Worm (Caenorhabditis elegans): ENCODE measurements around the gene F44A2.5.

DNA sequence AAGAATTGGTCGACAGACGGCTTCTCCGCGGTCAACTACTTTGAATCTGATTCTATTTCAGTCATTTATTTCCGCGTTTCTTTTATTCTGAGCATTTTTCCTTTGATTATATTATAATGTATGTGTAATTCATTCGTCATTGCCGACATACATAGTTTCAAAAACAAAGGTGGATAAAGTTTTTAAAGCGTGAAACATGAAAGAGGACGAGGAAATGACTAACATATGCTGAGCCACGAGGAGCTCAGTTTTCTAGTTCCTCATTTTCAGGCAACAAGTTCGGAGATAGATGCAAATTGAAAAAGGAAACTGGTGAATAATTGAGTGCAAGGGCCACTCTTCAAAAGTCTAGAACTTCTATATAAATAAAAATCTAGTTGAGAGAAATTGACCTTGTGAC lies 29.2 kb upstream of the F44A2.5 start:
- TF ChIP-seq W03F9.2 (tag; optimal IDR thresholded peaks at IDR 0.05) (no peak), him-1 (tag; optimal IDR thresholded peaks at IDR 0.05) (no peak)

Data from whole organism, L4/young adult.